Fruit fly (Drosophila melanogaster): ENCODE results near the gene CG4098.

- TF ChIP-seq CG11617 (GFP tag; optimal IDR thresholded peaks at IDR 0.05) = no peak
- TF ChIP-seq pad (GFP tag; optimal IDR thresholded peaks at IDR 0.05) = no peak
- TF ChIP-seq CG5204 (GFP tag; optimal IDR thresholded peaks at IDR 0.05) = no peak
- TF ChIP-seq CG33017 (tag; optimal IDR thresholded peaks at IDR 0.05) = no peak
Observed at dm6 chr3L:16652531-16652930, 43.4 kb upstream of the CG4098 start.

Measured in whole organism, adult.